Fruit fly (Drosophila melanogaster) whole organism, embryonic: ENCODE data around the gene CG11828.

ENCODE experiments used
- Atf6 ChIP-seq: fragments of 200-800 bp; sonication (Bioruptor generic); IDR thresholded peaks from 2 replicates; pipeline ENCODE4 v1.3.6; 2022; ENCODE audit warnings: missing biosample characterization, missing genetic modification characterization
- Bgb ChIP-seq: fragments of 200-800 bp; sonication (Bioruptor generic); IDR thresholded peaks from 2 replicates; pipeline ENCODE4 v1.3.6; 2022; ENCODE audit warnings: missing biosample characterization, missing genetic modification characterization; ENCODE audit not compliant: partially characterized antibody
- CG10147 ChIP-seq: fragments of 200-800 bp; sonication (Bioruptor generic); optimal IDR thresholded peaks from 2 replicates; lab custom pipeline; 2019; ENCODE audit warnings: missing biosample characterization, mild to moderate bottlenecking, missing genetic modification characterization, moderate library complexity
- CG1024 ChIP-seq: fragments of 200-800 bp; sonication (Bioruptor generic); IDR thresholded peaks from 2 replicates; pipeline ENCODE4 v1.3.6; 2022; ENCODE audit warnings: missing biosample characterization, missing genetic modification characterization
- CG10366 ChIP-seq: fragments of 200-800 bp; sonication (Bioruptor generic); IDR thresholded peaks from 2 replicates; pipeline ENCODE4 v1.3.6; 2022; ENCODE audit warnings: missing biosample characterization, missing genetic modification characterization
- CG12391 ChIP-seq: fragments of 200-800 bp; sonication (Bioruptor generic); optimal IDR thresholded peaks from 3 replicates; lab custom pipeline; 2018; ENCODE audit warnings: missing biosample characterization, mild to moderate bottlenecking, missing genetic modification characterization, moderate library complexity
- CG14441 ChIP-seq: fragments of 200-800 bp; sonication (Bioruptor generic); IDR thresholded peaks from 2 replicates; pipeline ENCODE4 v1.3.6; 2022; ENCODE audit warnings: missing biosample characterization, missing genetic modification characterization
- CG15696 ChIP-seq: fragments of 200-800 bp; sonication (Bioruptor generic); optimal IDR thresholded peaks from 2 replicates; lab custom pipeline; 2019; ENCODE audit warnings: missing biosample characterization, mild to moderate bottlenecking, missing genetic modification characterization, moderate library complexity
- CG18011 ChIP-seq: fragments of 200-800 bp; sonication (Bioruptor generic); optimal IDR thresholded peaks from 2 replicates; lab custom pipeline; 2017; ENCODE audit warnings: missing biosample characterization, missing genetic modification characterization, mild to moderate bottlenecking, moderate library complexity, missing genotype
- CG1832 ChIP-seq: fragments of 200-800 bp; sonication (Bioruptor generic); optimal IDR thresholded peaks from 2 replicates; lab custom pipeline; 2017; ENCODE audit warnings: missing biosample characterization, mild to moderate bottlenecking, missing genetic modification characterization, inconsistent platforms
- CG2678 ChIP-seq: fragments of 200-800 bp; sonication (Bioruptor generic); optimal IDR thresholded peaks from 3 replicates; lab custom pipeline; 2019; ENCODE audit warnings: missing biosample characterization, mild to moderate bottlenecking, missing genetic modification characterization, moderate library complexity
- CG30020 ChIP-seq: fragments of 200-800 bp; optimal IDR thresholded peaks from 2 replicates; lab custom pipeline; 2019; ENCODE audit warnings: missing biosample characterization, mild to moderate bottlenecking, missing genetic modification characterization, moderate library complexity
- CG32532 ChIP-seq: fragments of 200-800 bp; sonication (Bioruptor generic); IDR thresholded peaks from 2 replicates; pipeline ENCODE4 v1.3.6; 2022; ENCODE audit warnings: missing biosample characterization, missing genetic modification characterization
- CG32767 ChIP-seq: fragments of 200-800 bp; sonication (Bioruptor generic); IDR thresholded peaks from 2 replicates; pipeline ENCODE4 v1.3.6; 2022; ENCODE audit warnings: missing biosample characterization, missing genetic modification characterization
- CG3281 ChIP-seq: fragments of 200-800 bp; sonication (Bioruptor generic); optimal IDR thresholded peaks from 3 replicates; lab custom pipeline; 2017; ENCODE audit warnings: missing biosample characterization, mild to moderate bottlenecking, missing genetic modification characterization
- CG33557 ChIP-seq: fragments of 200-800 bp; sonication (Bioruptor generic); optimal IDR thresholded peaks from 2 replicates; lab custom pipeline; 2019; ENCODE audit warnings: missing biosample characterization, mild to moderate bottlenecking, missing genetic modification characterization, moderate library complexity
- CG3726 ChIP-seq: fragments of 200-800 bp; sonication (Bioruptor generic); IDR thresholded peaks from 3 replicates; pipeline ENCODE4, ENCODE4 v1.3.6; 2022; ENCODE audit warnings: missing biosample characterization, missing genetic modification characterization
- CG6791 ChIP-seq: fragments of 200-800 bp; sonication (Bioruptor generic); IDR thresholded peaks from 3 replicates; pipeline ENCODE4 v1.3.6; 2022; ENCODE audit warnings: missing biosample characterization, missing genetic modification characterization; ENCODE audit not compliant: partially characterized antibody
- CG7357 ChIP-seq: fragments of 200-800 bp; sonication (Bioruptor generic); IDR thresholded peaks from 3 replicates; pipeline ENCODE4 v1.3.6; 2022; ENCODE audit warnings: missing biosample characterization, missing genetic modification characterization
- CG7987 ChIP-seq: fragments of 200-800 bp; sonication (Bioruptor generic); optimal IDR thresholded peaks from 2 replicates; lab custom pipeline; 2018; ENCODE audit warnings: missing biosample characterization, mild to moderate bottlenecking, missing genetic modification characterization, moderate library complexity
- CG9797 ChIP-seq: fragments of 200-800 bp; sonication (Bioruptor generic); optimal IDR thresholded peaks from 3 replicates; lab custom pipeline; 2018; ENCODE audit warnings: missing biosample characterization, mild to moderate bottlenecking, missing genetic modification characterization
- Chrac-16 ChIP-seq: fragments of 200-800 bp; sonication (Bioruptor generic); optimal IDR thresholded peaks from 3 replicates; lab custom pipeline; 2016; ENCODE audit warnings: missing biosample characterization, missing genetic modification characterization
- E2f1 ChIP-seq: fragments of 200-800 bp; sonication (Bioruptor generic); IDR thresholded peaks from 2 replicates; pipeline ENCODE4 v1.3.6; 2022; ENCODE audit warnings: missing biosample characterization, missing genetic modification characterization
- HHEX ChIP-seq: fragments of 200-800 bp; sonication (Bioruptor generic); optimal IDR thresholded peaks from 3 replicates; lab custom pipeline; 2017; ENCODE audit warnings: missing biosample characterization, mild to moderate bottlenecking, missing genetic modification characterization, missing genetic modification reagents
- NC2β ChIP-seq: fragments of 200-800 bp; sonication (Bioruptor generic); optimal IDR thresholded peaks from 2 replicates; lab custom pipeline; 2016; ENCODE audit warnings: missing biosample characterization, missing genetic modification characterization
- Nf-YB ChIP-seq: fragments of 200-800 bp; sonication (Bioruptor generic); optimal IDR thresholded peaks from 3 replicates; lab custom pipeline; 2019; ENCODE audit warnings: missing biosample characterization, mild to moderate bottlenecking, missing genetic modification characterization, moderate library complexity
- Oli ChIP-seq: fragments of 200-800 bp; sonication (Bioruptor generic); optimal IDR thresholded peaks from 2 replicates; lab custom pipeline; 2018; ENCODE audit warnings: missing biosample characterization, mild to moderate bottlenecking, missing genetic modification characterization, moderate library complexity
- Opbp ChIP-seq: fragments of 200-800 bp; sonication (Bioruptor generic); IDR thresholded peaks from 3 replicates; pipeline ENCODE4 v1.3.6; 2022; ENCODE audit warnings: missing biosample characterization, missing genetic modification characterization; ENCODE audit not compliant: partially characterized antibody
- ash1 ChIP-seq: fragments of 200-800 bp; sonication (Bioruptor generic); optimal IDR thresholded peaks from 2 replicates; lab custom pipeline; 2018; ENCODE audit warnings: missing biosample characterization, mild to moderate bottlenecking, missing genetic modification characterization
- da ChIP-seq: fragments of 200-800 bp; sonication (Bioruptor generic); optimal IDR thresholded peaks from 2 replicates; lab custom pipeline; 2016; ENCODE audit warnings: missing biosample characterization, missing genetic modification characterization
- dan ChIP-seq: fragments of 200-800 bp; sonication (Bioruptor generic); IDR thresholded peaks from 2 replicates; pipeline ENCODE4 v1.3.6; 2022; ENCODE audit warnings: missing biosample characterization, missing genetic modification characterization
- dysf ChIP-seq: fragments of 200-800 bp; sonication (Bioruptor generic); IDR thresholded peaks from 3 replicates; pipeline ENCODE4 v1.3.6; 2022; ENCODE audit warnings: missing biosample characterization, missing genetic modification characterization
- gfzf ChIP-seq: fragments of 200-800 bp; sonication (Bioruptor generic); optimal IDR thresholded peaks from 2 replicates; lab custom pipeline; 2016; ENCODE audit warnings: missing biosample characterization, mild to moderate bottlenecking, missing genetic modification characterization, moderate library complexity
- grn ChIP-seq: fragments of 200-800 bp; sonication (Bioruptor generic); optimal IDR thresholded peaks from 3 replicates; lab custom pipeline; 2017; ENCODE audit warnings: missing biosample characterization, missing genetic modification characterization
- gro ChIP-seq: fragments of 200-800 bp; sonication (Bioruptor generic); optimal IDR thresholded peaks from 2 replicates; lab custom pipeline; 2016; ENCODE audit warnings: missing biosample characterization, missing genetic modification characterization
- ind ChIP-seq: fragments of 200-800 bp; sonication (Bioruptor generic); optimal IDR thresholded peaks from 3 replicates; lab custom pipeline; 2016; ENCODE audit warnings: missing biosample characterization, missing genetic modification characterization
- jing ChIP-seq: fragments of 200-800 bp; sonication (Bioruptor generic); optimal IDR thresholded peaks from 2 replicates; lab custom pipeline; 2018; ENCODE audit warnings: missing biosample characterization, mild to moderate bottlenecking, missing genetic modification characterization
- kay ChIP-seq: fragments of 200-800 bp; sonication (Bioruptor generic); optimal IDR thresholded peaks from 2 replicates; lab custom pipeline; 2016; ENCODE audit warnings: missing biosample characterization, missing genetic modification characterization
- luna ChIP-seq: fragments of 200-800 bp; sonication (Bioruptor generic); optimal IDR thresholded peaks from 2 replicates; lab custom pipeline; 2016; ENCODE audit warnings: missing biosample characterization, missing genetic modification characterization
- nerfin-1 ChIP-seq: fragments of 200-800 bp; sonication (Bioruptor generic); optimal IDR thresholded peaks from 3 replicates; lab custom pipeline; 2019; ENCODE audit warnings: missing biosample characterization, mild to moderate bottlenecking, missing genetic modification characterization, moderate library complexity
- pan ChIP-seq, 4 experiments: fragments of >200 bp in 3 of 4; fragments of 200-800 bp in 1 of 4; sonication (Bioruptor generic) in 1 of 4; optimal IDR thresholded peaks in 3 of 4; IDR thresholded peaks in 1 of 4; 2 replicates each; pipeline versions ENCODE4 v1.3.6 to Lab custom; 2017 to 2022; ENCODE audit warnings: missing biosample characterization in 2 of 4, missing genetic modification characterization in 2 of 4, mixed read lengths in 1 of 4
- prd ChIP-seq, 3 experiments: fragments of >200 bp in 2 of 3; fragments of 200-800 bp in 1 of 3; sonication (Bioruptor generic) in 1 of 3; optimal IDR thresholded peaks in 2 of 3; IDR thresholded peaks in 1 of 3; 2 replicates in 2 of 3; 3 replicates in 1 of 3; pipeline versions ENCODE4 v1.3.6 to Lab custom; 2017 to 2022; ENCODE audit warnings: missing biosample characterization in 1 of 3, missing genetic modification characterization in 1 of 3
- ranshi ChIP-seq: fragments of 200-800 bp; sonication (Bioruptor generic); IDR thresholded peaks from 2 replicates; pipeline ENCODE4 v1.3.6; 2022; ENCODE audit warnings: missing biosample characterization, missing genetic modification characterization
- ssp ChIP-seq: fragments of 200-800 bp; sonication (Bioruptor generic); IDR thresholded peaks from 2 replicates; pipeline ENCODE4 v1.3.6; 2022; ENCODE audit warnings: missing biosample characterization, missing genetic modification characterization
- stwl ChIP-seq: fragments of 200-800 bp; sonication (Bioruptor generic); optimal IDR thresholded peaks from 3 replicates; lab custom pipeline; 2018; ENCODE audit warnings: missing biosample characterization, mild to moderate bottlenecking, missing genetic modification characterization, moderate library complexity
- tgo ChIP-seq: fragments of 200-800 bp; sonication (Bioruptor generic); IDR thresholded peaks from 3 replicates; pipeline ENCODE4 v1.3.6; 2022; ENCODE audit warnings: missing biosample characterization, missing genetic modification characterization
- zen2 ChIP-seq: fragments of 200-800 bp; sonication (Bioruptor generic); IDR thresholded peaks from 3 replicates; pipeline ENCODE4 v1.3.6; 2022; ENCODE audit warnings: missing biosample characterization, missing genetic modification characterization; ENCODE audit not compliant: partially characterized antibody

The CG11828 gene

DNA sequence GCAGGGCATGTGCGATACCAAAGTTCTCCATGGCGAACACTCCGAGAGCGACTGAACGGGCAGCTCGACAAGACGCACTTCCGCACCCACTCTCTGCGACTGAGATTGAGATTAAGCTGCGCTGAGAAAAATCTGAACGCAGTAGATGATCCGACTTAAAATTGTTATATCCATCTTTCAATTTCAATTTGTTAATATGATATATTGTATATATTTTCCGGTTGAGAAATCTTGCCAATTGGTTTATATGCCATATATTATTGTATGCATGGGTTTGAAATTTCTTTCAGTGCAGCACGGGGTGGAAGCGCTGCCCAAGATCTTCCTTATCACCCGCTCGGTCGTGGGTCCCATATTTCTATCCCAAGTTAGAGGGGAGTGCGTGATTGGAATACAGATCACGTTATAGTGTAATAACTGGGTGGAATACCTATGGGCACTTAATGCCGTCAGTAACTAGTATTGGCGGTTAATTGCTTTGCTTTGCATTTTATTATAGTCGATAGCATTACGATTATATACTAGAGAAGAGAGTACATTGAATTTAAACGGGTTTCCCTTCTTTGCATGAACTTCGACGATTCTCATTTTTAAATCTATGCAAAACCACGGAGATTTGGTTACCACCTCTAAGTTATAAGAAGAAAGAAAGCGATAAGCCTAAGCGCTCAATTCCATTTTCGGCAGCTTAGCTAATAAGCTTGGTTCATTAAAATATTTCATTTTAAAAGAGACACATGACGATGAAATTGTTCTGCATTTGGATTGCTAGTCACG, 42.6 kb upstream of the CG11828 start, which contains the start of the genes Nepl19 and Nepl20 (continued):
- peak; percentile 79 for TF ChIP-seq CG14441
- peak; percentile 78 for TF ChIP-seq ranshi (GFP tag; lab: Robert Waterston, UW)
- no peak for TF ChIP-seq luna (GFP tag; lab: Kevin White, UChicago)
- no peak for TF ChIP-seq CG18011
- peak; percentile 89 for TF ChIP-seq CG2678
- TF ChIP-seq Chrac-16 (GFP tag; lab: Kevin White, UChicago): peak; percentile 71
- TF ChIP-seq prd (optimal IDR thresholded peaks at IDR 0.05; lab: Kevin White, UChicago): no peak
- peak; percentile 88 for TF ChIP-seq prd (GFP tag; IDR thresholded peaks at IDR 0.05; lab: Robert Waterston, UW)
- TF ChIP-seq stwl (tag; lab: Kevin White, UChicago): no peak
- TF ChIP-seq Opbp (GFP tag; lab: Robert Waterston, UW): no peak
- TF ChIP-seq Bgb (GFP tag; lab: Robert Waterston, UW): no peak
- peak; percentile 51 for TF ChIP-seq Nf-YB (GFP tag; lab: Kevin White, UChicago)
- TF ChIP-seq CG7987 (GFP tag; lab: Kevin White, UChicago): peak; percentile 63
- peak; percentile 42; the same call in 1 of the 2 replicates for TF ChIP-seq dan
- peak; percentile 23 for TF ChIP-seq NC2β (GFP tag; lab: Kevin White, UChicago)
- TF ChIP-seq gro (GFP tag; lab: Kevin White, UChicago): no peak
- no peak for TF ChIP-seq gfzf
- peak; percentile 67; the same call in 1 of the 2 replicates for TF ChIP-seq CG32767 (GFP tag; lab: Robert Waterston, UW)
- no peak for TF ChIP-seq pan (optimal IDR thresholded peaks at IDR 0.05; lab: Kevin White, UChicago)
- peak in 1 of 2 experiments; percentile 81 for TF ChIP-seq pan (GFP tag; optimal IDR thresholded peaks at IDR 0.05 in 1 of 2, IDR thresholded peaks at IDR 0.05 in 1 of 2)
- peak; percentile 79 for TF ChIP-seq CG3281 (GFP tag; lab: Kevin White, UChicago)
- TF ChIP-seq kay (GFP tag; lab: Kevin White, UChicago): peak; percentile 25
- TF ChIP-seq grn: peak; percentile 23
- TF ChIP-seq ssp (GFP tag; lab: Robert Waterston, UW): peak; percentile 76
- no peak for TF ChIP-seq CG30020 (tag; lab: Kevin White, UChicago)
- no peak for TF ChIP-seq CG9797 (GFP tag; lab: Kevin White, UChicago)
- TF ChIP-seq Oli (tag; lab: Kevin White, UChicago): peak; percentile 79
- peak; percentile 82 for TF ChIP-seq E2f1 (GFP tag; lab: Robert Waterston, UW)
- TF ChIP-seq CG12391 (tag; lab: Kevin White, UChicago): peak; percentile 81
- peak; percentile 53 for TF ChIP-seq CG10147 (GFP tag; lab: Kevin White, UChicago)
- TF ChIP-seq CG1832 (GFP tag; lab: Kevin White, UChicago): no peak
- no peak for TF ChIP-seq CG6791 (GFP tag; lab: Robert Waterston, UW)
- peak; percentile 81 for TF ChIP-seq HHEX
- 0 out of 3 replicates have a peak, but pooled peaks have one; percentile 30 for TF ChIP-seq CG3726
- peak; percentile 67 for TF ChIP-seq CG1024 (GFP tag; lab: Robert Waterston, UW)
- peak; percentile 79 for TF ChIP-seq ind (GFP tag; lab: Kevin White, UChicago)
- TF ChIP-seq CG10366 (GFP tag; lab: Robert Waterston, UW): peak; percentile 74
- TF ChIP-seq ash1 (GFP tag; lab: Kevin White, UChicago): no peak
- peak; percentile 88 for TF ChIP-seq CG32532 (GFP tag; lab: Robert Waterston, UW)
- TF ChIP-seq dysf (GFP tag; lab: Robert Waterston, UW): peak; percentile 89
- TF ChIP-seq CG7357 (GFP tag; lab: Robert Waterston, UW): peak; percentile 71
- TF ChIP-seq zen2 (GFP tag; lab: Robert Waterston, UW): no peak
- TF ChIP-seq da (GFP tag; lab: Kevin White, UChicago): no peak
- TF ChIP-seq nerfin-1: peak; percentile 60
- TF ChIP-seq CG33557 (GFP tag; lab: Kevin White, UChicago): peak; percentile 23
- peak; percentile 78 for TF ChIP-seq Atf6 (GFP tag; lab: Robert Waterston, UW)
- peak; percentile 65 for TF ChIP-seq CG15696 (tag; lab: Kevin White, UChicago)
- peak; percentile 52 for TF ChIP-seq jing (GFP tag; lab: Kevin White, UChicago)
- peak; percentile 83 for TF ChIP-seq tgo (GFP tag; lab: Robert Waterston, UW)
